Worm (Caenorhabditis elegans) whole organism, L1 larva: Measurements from ENCODE around the gene exc-6.

ENCODE experiments used
- C34B4.2 ChIP-seq: sonication (generic microtip); optimal IDR thresholded peaks from 2 replicates; lab custom pipeline; 2017; ENCODE audit warnings: mild to moderate bottlenecking, missing genetic modification characterization, missing compliant biosample characterization
- ces-1 ChIP-seq: fragments of 150-350 bp; optimal IDR thresholded peaks from 2 replicates; lab custom pipeline; 2014; ENCODE audit warnings: missing biosample characterization, missing genetic modification reagents, missing genetic modification characterization
- nhr-12 ChIP-seq: sonication (generic microtip); optimal IDR thresholded peaks from 2 replicates; lab custom pipeline; 2017; ENCODE audit warnings: missing biosample characterization, missing genetic modification characterization
- nhr-237 ChIP-seq: fragments of 150-350 bp; optimal IDR thresholded peaks from 2 replicates; lab custom pipeline; 2014; ENCODE audit warnings: missing biosample characterization, missing genetic modification characterization
- nhr-28 ChIP-seq: fragments of 150-350 bp; optimal IDR thresholded peaks from 2 replicates; lab custom pipeline; 2014; ENCODE audit warnings: missing biosample characterization, missing genetic modification characterization
- skn-1 ChIP-seq: fragments of 150-350 bp; optimal IDR thresholded peaks from 2 replicates; lab custom pipeline; 2014; ENCODE audit warnings: missing biosample characterization, missing genetic modification characterization
- unc-98 ChIP-seq: fragments of 200-800 bp; sonication (Bioruptor generic); IDR thresholded peaks from 2 replicates; pipeline ENCODE4 v1.3.6; 2022; ENCODE audit warnings: missing genetic modification characterization, missing compliant biosample characterization

- TF ChIP-seq C34B4.2 (tag; lab: Kevin White, UChicago) (no peak), nhr-237 (tag; lab: Kevin White, UChicago) (no peak), skn-1 (tag; lab: Kevin White, UChicago) (no peak), unc-98 (GFP tag; lab: Robert Waterston, UW) (no peak), nhr-12 (tag; lab: Kevin White, UChicago) (no peak), ces-1 (GFP tag; lab: Kevin White, UChicago) (no peak), nhr-28 (tag; lab: Kevin White, UChicago) (no peak)
Measured at ce11 chrIII:1058074-1058473, 44.9 kb upstream of the exc-6 start.
